Worm (Caenorhabditis elegans): ENCODE results near the gene F11D5.7.

DNA sequence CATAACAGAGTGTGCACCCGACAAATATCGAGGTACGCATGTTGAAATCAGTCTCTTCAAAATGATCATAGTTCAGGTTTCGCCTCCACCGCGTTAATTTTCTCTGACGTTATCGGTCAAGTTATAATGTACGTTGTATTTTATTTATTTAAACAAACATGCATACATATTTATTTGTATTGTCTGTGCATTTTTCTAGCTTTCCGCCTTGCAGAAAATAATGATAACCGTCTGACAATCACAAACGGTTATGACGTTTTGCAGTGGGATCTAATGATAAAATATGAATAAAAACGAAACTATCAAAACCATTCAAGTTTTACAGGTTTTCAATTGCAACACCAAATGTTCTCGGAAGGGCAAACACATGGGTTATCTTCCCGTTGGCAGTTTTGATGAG, 21.0 kb upstream of the F11D5.7 start:
- TF ChIP-seq flt-1 (GFP tag; IDR thresholded peaks at IDR 0.05) (no peak), cog-1 (tag; optimal IDR thresholded peaks at IDR 0.05) (no peak), ztf-29 (GFP tag; IDR thresholded peaks at IDR 0.05) (no peak), klf-2 (GFP tag; conservative IDR thresholded peaks at IDR 0.05) (no peak), med-1 (GFP tag; optimal IDR thresholded peaks at IDR 0.05; ENCODE audit: insufficient read depth) (no peak), ref-1 (GFP tag; conservative IDR thresholded peaks at IDR 0.05) (no peak), T22C8.4 (GFP tag; IDR thresholded peaks at IDR 0.05) (no peak), tab-1 (GFP tag; IDR thresholded peaks at IDR 0.05) (no peak), ztf-23 (GFP tag; IDR thresholded peaks at IDR 0.05) (no peak)
